Worm (Caenorhabditis elegans): ENCODE data around the gene F18A11.3.
"Not testable (repeated sequence)": the region's sequence is repeated elsewhere in the genome, so short reads cannot be mapped to it uniquely, and the experiment has no call there.

- TF ChIP-seq snpc-4 (tag; optimal IDR thresholded peaks at IDR 0.05); fkh-10 (GFP tag; optimal IDR thresholded peaks at IDR 0.05); dpl-1 (GFP tag; optimal IDR thresholded peaks at IDR 0.05); unc-130 (GFP tag; optimal IDR thresholded peaks at IDR 0.05); mdl-1 (tag; optimal IDR thresholded peaks at IDR 0.05); lsy-2 (tag; optimal IDR thresholded peaks at IDR 0.05); nhr-237 (tag; optimal IDR thresholded peaks at IDR 0.05); sdz-12 (GFP tag; optimal IDR thresholded peaks at IDR 0.05); aly-2 (tag; optimal IDR thresholded peaks at IDR 0.05); nhr-77 (tag; optimal IDR thresholded peaks at IDR 0.05); jun-1 (tag; optimal IDR thresholded peaks at IDR 0.05); nhr-76 (tag; optimal IDR thresholded peaks at IDR 0.05): not testable (repeated sequence)
These were observed 4.9 kb downstream of the F18A11.3 start, which contains the start of gene F18A11.2 for ce11 chrII:13031649-13032191.

All from whole organism, L4 larva.